Worm (Caenorhabditis elegans): Measurements from ENCODE around the gene lido-13.

DNA sequence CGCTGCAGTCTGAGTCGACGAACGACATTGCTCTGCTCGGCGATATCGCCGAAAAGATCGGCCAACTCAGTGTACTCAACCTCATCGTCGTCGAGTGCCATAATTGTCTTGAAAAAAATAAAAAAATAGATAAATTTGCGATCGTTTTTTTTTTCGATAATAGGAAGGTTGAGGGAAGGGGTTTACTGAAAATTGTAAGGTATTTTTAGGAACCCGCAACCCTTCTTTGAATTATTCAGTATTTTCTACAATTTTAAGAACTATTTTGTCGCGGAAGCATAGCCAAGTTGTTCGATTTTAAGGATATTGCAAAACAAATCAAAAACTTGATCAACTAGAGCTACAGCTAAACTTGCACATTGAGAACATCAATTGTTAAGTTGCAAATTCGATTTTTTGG is 42.0 kb downstream of the lido-13 start, which contains the start of gene C41H7.9:
- TF ChIP-seq him-1 (tag; optimal IDR thresholded peaks at IDR 0.05) (no peak), W03F9.2 (tag; optimal IDR thresholded peaks at IDR 0.05) (no peak), dao-5 (tag; optimal IDR thresholded peaks at IDR 0.05) (no peak)
